Worm (Caenorhabditis elegans) whole organism, L3 larva: Measurements from ENCODE around the gene repo-1.

Experiments
- aly-2 ChIP-seq: fragments of 150-350 bp; optimal IDR thresholded peaks from 2 replicates; lab custom pipeline; 2014; ENCODE audit warnings: missing biosample characterization, missing genetic modification characterization
- ama-1 ChIP-seq: fragments of 150-350 bp; optimal IDR thresholded peaks from 2 replicates; lab custom pipeline; 2018
- ceh-28 ChIP-seq: fragments of 150-350 bp; optimal IDR thresholded peaks from 2 replicates; lab custom pipeline; 2014; ENCODE audit warnings: missing biosample characterization, missing genetic modification reagents, missing genetic modification characterization
- ceh-82 ChIP-seq: fragments of 150-350 bp; optimal IDR thresholded peaks from 2 replicates; lab custom pipeline; 2014; ENCODE audit warnings: missing biosample characterization, missing genetic modification characterization
- fos-1 ChIP-seq: fragments of 150-350 bp; optimal IDR thresholded peaks from 2 replicates; lab custom pipeline; 2014; ENCODE audit warnings: missing biosample characterization, missing genetic modification characterization
- lin-15B ChIP-seq: fragments of 150-350 bp; optimal IDR thresholded peaks from 2 replicates; lab custom pipeline; 2014; ENCODE audit warnings: missing biosample characterization, missing genetic modification characterization
- nhr-76 ChIP-seq: fragments of 150-350 bp; sonication (generic microtip); optimal IDR thresholded peaks from 5 replicates; lab custom pipeline; 2014; ENCODE audit warnings: missing biosample characterization, missing genetic modification characterization
- sea-2 ChIP-seq: fragments of 150-350 bp; sonication (generic microtip); optimal IDR thresholded peaks from 4 replicates; lab custom pipeline; 2014; ENCODE audit warnings: missing biosample characterization, missing genetic modification reagents, missing genetic modification characterization
- tbx-2 ChIP-seq: sonication (generic microtip); optimal IDR thresholded peaks from 2 replicates; lab custom pipeline; 2016; ENCODE audit warnings: mild to moderate bottlenecking, missing genetic modification characterization, missing compliant biosample characterization
- unc-62 ChIP-seq: fragments of 150-350 bp; sonication (generic microtip); optimal IDR thresholded peaks from 4 replicates; lab custom pipeline; 2014; ENCODE audit warnings: missing biosample characterization, missing genetic modification reagents, missing genetic modification characterization
- zag-1 ChIP-seq: fragments of 150-350 bp; optimal IDR thresholded peaks from 2 replicates; lab custom pipeline; 2014; ENCODE audit warnings: missing biosample characterization, missing genetic modification characterization
- ztf-11 ChIP-seq: fragments of 150-350 bp; optimal IDR thresholded peaks from 2 replicates; lab custom pipeline; 2014; ENCODE audit warnings: missing biosample characterization, missing genetic modification characterization
- ztf-4 ChIP-seq: fragments of 150-350 bp; optimal IDR thresholded peaks from 2 replicates; lab custom pipeline; 2014; ENCODE audit warnings: missing biosample characterization, missing genetic modification characterization

DNA sequence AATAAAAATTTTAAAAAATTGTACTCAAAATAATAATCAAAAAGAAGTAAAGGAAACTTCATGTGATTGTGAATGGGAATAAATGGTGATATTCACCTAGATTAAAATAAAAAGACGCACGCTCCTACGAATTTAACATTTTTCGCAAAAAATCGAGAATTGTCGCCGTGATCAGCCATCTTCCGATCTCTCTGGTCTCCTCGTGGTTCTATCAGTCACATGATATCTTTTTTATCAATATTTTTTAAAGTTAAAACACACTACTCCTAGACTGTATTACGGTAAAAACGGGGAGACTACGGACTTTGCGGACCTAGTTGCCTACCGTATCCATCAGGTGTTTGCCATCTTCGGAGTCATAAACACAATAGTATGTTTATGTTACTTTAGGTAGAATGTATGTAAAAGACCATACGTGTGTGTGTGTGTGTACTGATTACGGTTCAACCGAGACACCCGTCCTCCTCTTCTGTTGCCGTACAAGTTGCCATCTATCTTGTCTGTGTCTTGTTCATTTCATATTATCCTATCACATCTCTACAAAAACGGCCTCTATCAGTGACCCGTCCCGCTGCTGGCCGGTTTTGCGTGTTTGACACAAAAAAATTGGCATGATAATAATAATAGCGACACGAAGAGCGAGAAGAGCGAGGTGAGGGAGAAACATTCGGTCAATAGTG, 37.6 kb upstream of the repo-1 start, which contains the start of gene T12G3.2:
- TF ChIP-seq ceh-28 (tag; lab: Kevin White, UChicago): peak; percentile 7
- TF ChIP-seq ztf-11 (tag; lab: Kevin White, UChicago): no peak
- no peak for TF ChIP-seq fos-1
- TF ChIP-seq ceh-82 (tag; lab: Kevin White, UChicago): no peak
- TF ChIP-seq ama-1 (lab: Kevin White, UChicago): no peak
- TF ChIP-seq aly-2: no peak
- TF ChIP-seq unc-62 (GFP tag; lab: Kevin White, UChicago): no peak
- TF ChIP-seq zag-1: no peak
- TF ChIP-seq sea-2 (GFP tag; lab: Kevin White, UChicago): no peak
- no peak for TF ChIP-seq nhr-76
- TF ChIP-seq ztf-4 (tag; lab: Kevin White, UChicago): no peak
- TF ChIP-seq tbx-2 (tag; lab: Kevin White, UChicago): no peak
- TF ChIP-seq lin-15B (tag; lab: Kevin White, UChicago): no peak
